1 fruit fly cellular context compared by ENCODE assay signal in genomic region chr3L:7006421-7006820, dm6.
TF ChIP-seq lines count a peak whose summit lies in the region.

No protein-coding gene starts in this region.

TF ChIP-seq in whole organism, embryonic, 481 proteins besides CTCF, POLR2A, EP300 and RAD21 (continued from another document):
- TF ChIP-seq gcm (GFP tag; optimal IDR thresholded peaks at IDR 0.05; lab: Kevin White, UChicago): no peak
- TF ChIP-seq bsh (GFP tag; optimal IDR thresholded peaks at IDR 0.05; lab: Kevin White, UChicago): peak in 1 of 2 experiments; percentile 25
- peak; percentile 51 for TF ChIP-seq Sox102F (GFP tag; optimal IDR thresholded peaks at IDR 0.05; lab: Kevin White, UChicago)
- TF ChIP-seq Dfd (GFP tag; optimal IDR thresholded peaks at IDR 0.05; lab: Kevin White, UChicago): no peak
- TF ChIP-seq CG11093 (GFP tag; IDR thresholded peaks at IDR 0.05; lab: Robert Waterston, UW): no peak
- TF ChIP-seq dysf (GFP tag; IDR thresholded peaks at IDR 0.05; lab: Robert Waterston, UW): no peak
- TF ChIP-seq zfh2 (GFP tag; optimal IDR thresholded peaks at IDR 0.05; lab: Kevin White, UChicago): no peak
- TF ChIP-seq CG10267 (tag; optimal IDR thresholded peaks at IDR 0.05; lab: Kevin White, UChicago): no peak
